Worm (Caenorhabditis elegans) whole organism, L2 larva: Measurements from ENCODE around the gene ZC477.7.

Source experiments
- ZK546.5 ChIP-seq: sonication (generic microtip); optimal IDR thresholded peaks from 2 replicates; lab custom pipeline; 2017; ENCODE audit warnings: missing biosample characterization, missing genetic modification characterization
- ama-1 ChIP-seq: fragments of 150-350 bp; optimal IDR thresholded peaks from 2 replicates; lab custom pipeline; 2018; ENCODE audit warnings: inconsistent platforms
- mdl-1 ChIP-seq, 2 experiments: fragments of 150-350 bp in 1 of 2; sonication (generic microtip) in 1 of 2; optimal IDR thresholded peaks; 2 replicates each; lab custom pipeline; 2017; ENCODE audit warnings: missing biosample characterization in 2 of 2, missing genetic modification characterization in 2 of 2
- nhr-11 ChIP-seq: fragments of 150-350 bp; optimal IDR thresholded peaks from 2 replicates; lab custom pipeline; 2014; ENCODE audit warnings: missing biosample characterization, missing genetic modification characterization
- nhr-12 ChIP-seq: fragments of 150-350 bp; optimal IDR thresholded peaks from 2 replicates; lab custom pipeline; 2014; ENCODE audit warnings: missing biosample characterization, missing genetic modification characterization
- nhr-77 ChIP-seq: fragments of 150-350 bp; optimal IDR thresholded peaks from 2 replicates; lab custom pipeline; 2014; ENCODE audit warnings: missing biosample characterization, missing genetic modification characterization
- unc-62 ChIP-seq: fragments of 150-350 bp; optimal IDR thresholded peaks from 2 replicates; lab custom pipeline; 2014; ENCODE audit warnings: missing biosample characterization, missing genetic modification reagents, missing genetic modification characterization
- zag-1 ChIP-seq: fragments of 150-350 bp; optimal IDR thresholded peaks from 2 replicates; lab custom pipeline; 2014; ENCODE audit warnings: missing biosample characterization, missing genetic modification characterization
- ztf-4 ChIP-seq: fragments of 150-350 bp; optimal IDR thresholded peaks from 2 replicates; lab custom pipeline; 2014; ENCODE audit warnings: missing biosample characterization, missing genetic modification characterization

ce11 chrIV:7107893-7108292 is 3.4 kb downstream of the ZC477.7 start, which contains the start of gene ZC477.2:
- no peak for TF ChIP-seq zag-1
- no peak for TF ChIP-seq ztf-4 (tag; lab: Kevin White, UChicago)
- no peak for TF ChIP-seq ZK546.5 (tag; lab: Kevin White, UChicago)
- TF ChIP-seq ama-1 (lab: Kevin White, UChicago) = no peak
- no peak for TF ChIP-seq nhr-77 (tag; lab: Kevin White, UChicago)
- TF ChIP-seq nhr-12 = no peak
- TF ChIP-seq mdl-1 (tag; optimal IDR thresholded peaks at IDR 0.05; lab: Kevin White, UChicago) = no peak
- no peak for TF ChIP-seq nhr-11 (tag; lab: Kevin White, UChicago)
- TF ChIP-seq unc-62 (GFP tag; lab: Kevin White, UChicago) = no peak
